Worm (Caenorhabditis elegans): ENCODE measurements around the gene mrps-9.

DNA sequence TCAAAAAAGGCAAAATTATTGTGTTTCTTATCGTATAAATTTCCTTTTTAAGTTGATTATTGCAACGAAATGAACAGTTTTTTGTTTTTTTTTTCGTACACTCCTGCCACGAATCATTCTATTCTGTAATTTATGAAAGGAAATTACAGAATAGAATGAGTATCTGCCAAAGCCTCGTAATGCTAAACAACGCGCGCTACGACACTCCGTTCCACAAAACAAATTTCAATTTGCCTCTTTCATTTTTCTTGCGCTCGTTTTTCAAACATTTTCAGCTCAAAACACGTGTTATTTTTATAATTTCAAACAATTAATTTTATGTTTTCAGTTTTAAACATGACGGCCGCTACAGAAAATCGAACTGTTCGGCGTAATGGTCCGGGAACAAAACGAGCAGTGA lies 41.1 kb upstream of the mrps-9 start, which contains the start of gene mob-4:
- no peak for TF ChIP-seq ZK546.5 (tag; optimal IDR thresholded peaks at IDR 0.05)
- no peak for TF ChIP-seq aly-2 (tag; optimal IDR thresholded peaks at IDR 0.05)
- no peak for TF ChIP-seq unc-62 (GFP tag; optimal IDR thresholded peaks at IDR 0.05)
- no peak for TF ChIP-seq snpc-4 (tag; optimal IDR thresholded peaks at IDR 0.05)
